Worm (Caenorhabditis elegans) whole organism, L1 larva: ENCODE results near the gene nep-26.

Experiments used
- C34B4.2 ChIP-seq: sonication (generic microtip); optimal IDR thresholded peaks from 2 replicates; lab custom pipeline; 2017; ENCODE audit warnings: mild to moderate bottlenecking, missing genetic modification characterization, missing compliant biosample characterization
- Y116A8C.19 ChIP-seq: sonication (generic microtip); optimal IDR thresholded peaks from 2 replicates; lab custom pipeline; 2016; ENCODE audit warnings: missing compliant biosample characterization, missing genetic modification characterization, borderline replicate concordance
- aly-2 ChIP-seq: fragments of 150-350 bp; optimal IDR thresholded peaks from 2 replicates; lab custom pipeline; 2014; ENCODE audit warnings: missing biosample characterization, missing genetic modification characterization
- ama-1 ChIP-seq: fragments of 150-350 bp; optimal IDR thresholded peaks from 2 replicates; lab custom pipeline; 2014
- blmp-1 ChIP-seq: fragments of 150-350 bp; optimal IDR thresholded peaks from 2 replicates; lab custom pipeline; 2014; ENCODE audit warnings: missing biosample characterization, missing genetic modification characterization
- ceh-88 ChIP-seq: fragments of 200-800 bp; sonication (Bioruptor generic); IDR thresholded peaks from 2 replicates; pipeline ENCODE4 v1.3.6; 2022; ENCODE audit warnings: missing genetic modification characterization, missing compliant biosample characterization
- ceh-90 ChIP-seq: sonication (generic microtip); optimal IDR thresholded peaks from 2 replicates; lab custom pipeline; 2016; ENCODE audit warnings: missing genetic modification characterization, missing compliant biosample characterization
- dpl-1 ChIP-seq, 3 experiments: fragments of 150-350 bp in 2 of 3; sonication (generic microtip) in 1 of 3; optimal IDR thresholded peaks; 2 replicates each; lab custom pipeline; 2014 to 2017; ENCODE audit warnings: missing biosample characterization in 3 of 3, missing genetic modification characterization in 3 of 3, missing genetic modification reagents in 3 of 3
- dsc-1 ChIP-seq: sonication (generic microtip); optimal IDR thresholded peaks from 2 replicates; lab custom pipeline; 2016; ENCODE audit warnings: mild to moderate bottlenecking, missing genetic modification characterization, missing compliant biosample characterization
- efl-1 ChIP-seq, 4 experiments: fragments of 150-350 bp; optimal IDR thresholded peaks in 3 of 4; peaks in 1 of 4; 1 replicate in 1 of 4; 2 replicates in 3 of 4; lab custom pipeline; 2014; ENCODE audit warnings: missing biosample characterization in 2 of 4, missing genetic modification characterization in 2 of 4, missing genetic modification reagents in 2 of 4
- egl-13 ChIP-seq: sonication (generic microtip); optimal IDR thresholded peaks from 2 replicates; lab custom pipeline; 2016; ENCODE audit warnings: missing genotype, missing genetic modification reagents, missing genetic modification characterization, missing compliant biosample characterization
- egl-27 ChIP-seq, 2 experiments: fragments of 150-350 bp in 1 of 2; sonication (generic microtip); optimal IDR thresholded peaks; 3 replicates each; lab custom pipeline; 2017 to 2018; ENCODE audit warnings: missing biosample characterization in 2 of 2, missing genetic modification characterization in 2 of 2, missing genetic modification reagents in 2 of 2
- elt-2 ChIP-seq: sonication (generic microtip); optimal IDR thresholded peaks from 2 replicates; lab custom pipeline; 2016; ENCODE audit warnings: missing genetic modification characterization, mild to moderate bottlenecking, inconsistent platforms, missing compliant biosample characterization, missing genetic modification reagents
- fkh-10 ChIP-seq: sonication (generic microtip); optimal IDR thresholded peaks from 2 replicates; lab custom pipeline; 2017; ENCODE audit warnings: missing biosample characterization, missing genetic modification reagents, missing genetic modification characterization
- fkh-8 ChIP-seq: sonication (generic microtip); optimal IDR thresholded peaks from 2 replicates; lab custom pipeline; 2016; ENCODE audit warnings: mild to moderate bottlenecking, missing genetic modification characterization, missing compliant biosample characterization
- fos-1 ChIP-seq: fragments of 150-350 bp; optimal IDR thresholded peaks from 2 replicates; lab custom pipeline; 2014; ENCODE audit warnings: missing biosample characterization, missing genetic modification characterization
- grh-1 ChIP-seq: fragments of 200-800 bp; sonication (Bioruptor generic); IDR thresholded peaks from 2 replicates; pipeline ENCODE4 v1.3.6; 2022; ENCODE audit warnings: missing genetic modification reagents, missing genetic modification characterization, missing compliant biosample characterization
- hlh-17 ChIP-seq: fragments of 200-800 bp; sonication (Bioruptor generic); optimal IDR thresholded peaks from 2 replicates; lab custom pipeline; 2018; ENCODE audit warnings: missing genetic modification characterization, mild to moderate bottlenecking, missing compliant biosample characterization, moderate library complexity, borderline replicate concordance
- irx-1 ChIP-seq: sonication (generic microtip); optimal IDR thresholded peaks from 2 replicates; lab custom pipeline; 2016; ENCODE audit warnings: missing genetic modification characterization, missing compliant biosample characterization
- lin-13 ChIP-seq: fragments of 150-350 bp; optimal IDR thresholded peaks from 2 replicates; lab custom pipeline; 2014; ENCODE audit warnings: missing biosample characterization, missing genetic modification reagents, missing genetic modification characterization
- lsy-2 ChIP-seq, 2 experiments: fragments of 150-350 bp; optimal IDR thresholded peaks; 2 replicates each; lab custom pipeline; 2014; ENCODE audit warnings: missing biosample characterization in 2 of 2, missing genetic modification characterization in 2 of 2
- mdl-1 ChIP-seq, 2 experiments: fragments of 150-350 bp; optimal IDR thresholded peaks; 2 replicates each; lab custom pipeline; 2014 to 2017; ENCODE audit warnings: missing biosample characterization in 2 of 2, missing genetic modification characterization in 2 of 2, inconsistent platforms in 1 of 2
- mef-2 ChIP-seq: fragments of 150-350 bp; optimal IDR thresholded peaks from 2 replicates; lab custom pipeline; 2014; ENCODE audit warnings: missing biosample characterization, missing genetic modification characterization
- mep-1 ChIP-seq: fragments of 150-350 bp; optimal IDR thresholded peaks from 2 replicates; lab custom pipeline; 2014; ENCODE audit warnings: missing biosample characterization, missing genetic modification characterization
- nhr-11 ChIP-seq: fragments of 150-350 bp; optimal IDR thresholded peaks from 2 replicates; lab custom pipeline; 2014; ENCODE audit warnings: missing biosample characterization, missing genetic modification characterization
- nhr-12 ChIP-seq: sonication (generic microtip); optimal IDR thresholded peaks from 2 replicates; lab custom pipeline; 2017; ENCODE audit warnings: missing biosample characterization, missing genetic modification characterization
- nhr-20 ChIP-seq: sonication (generic microtip); optimal IDR thresholded peaks from 2 replicates; lab custom pipeline; 2016; ENCODE audit warnings: mild to moderate bottlenecking, missing genetic modification characterization, missing compliant biosample characterization
- nhr-237 ChIP-seq: fragments of 150-350 bp; optimal IDR thresholded peaks from 2 replicates; lab custom pipeline; 2014; ENCODE audit warnings: missing biosample characterization, missing genetic modification characterization
- nhr-28 ChIP-seq: fragments of 150-350 bp; optimal IDR thresholded peaks from 2 replicates; lab custom pipeline; 2014; ENCODE audit warnings: missing biosample characterization, missing genetic modification characterization
- nhr-47 ChIP-seq: sonication (generic microtip); optimal IDR thresholded peaks from 2 replicates; lab custom pipeline; 2016; ENCODE audit warnings: mild to moderate bottlenecking, missing genetic modification characterization, moderate library complexity, missing compliant biosample characterization
- nhr-71 ChIP-seq: sonication (generic microtip); optimal IDR thresholded peaks from 2 replicates; lab custom pipeline; 2016; ENCODE audit warnings: mild to moderate bottlenecking, missing genetic modification characterization, moderate library complexity, missing compliant biosample characterization
- nhr-76 ChIP-seq: sonication (generic microtip); optimal IDR thresholded peaks from 2 replicates; lab custom pipeline; 2017; ENCODE audit warnings: missing biosample characterization, missing genetic modification characterization
- nhr-77 ChIP-seq: fragments of 150-350 bp; optimal IDR thresholded peaks from 2 replicates; lab custom pipeline; 2014; ENCODE audit warnings: missing biosample characterization, missing genetic modification characterization
- nhr-85 ChIP-seq: sonication (generic microtip); peaks from one replicate; lab custom pipeline; 2016; ENCODE audit warnings: missing genetic modification characterization, inconsistent platforms, missing compliant biosample characterization
- nhr-90 ChIP-seq: sonication (generic microtip); optimal IDR thresholded peaks from 2 replicates; lab custom pipeline; 2016; ENCODE audit warnings: mild to moderate bottlenecking, missing genetic modification characterization, missing compliant biosample characterization; ENCODE audit not compliant: poor library complexity
- pag-3 ChIP-seq: sonication (generic microtip); optimal IDR thresholded peaks from 2 replicates; lab custom pipeline; 2017; ENCODE audit warnings: missing genetic modification characterization, mild to moderate bottlenecking, missing compliant biosample characterization, antibody characterized with exemption, borderline replicate concordance; ENCODE audit not compliant: insufficient read depth
- pax-3 ChIP-seq: fragments of 200-800 bp; sonication (Bioruptor generic); optimal IDR thresholded peaks from 2 replicates; lab custom pipeline; 2018; ENCODE audit warnings: mild to moderate bottlenecking, missing genetic modification characterization, moderate library complexity, missing compliant biosample characterization
- pqm-1 ChIP-seq: sonication (generic microtip); optimal IDR thresholded peaks from 3 replicates; lab custom pipeline; 2017; ENCODE audit warnings: missing biosample characterization, missing genetic modification characterization
- rnt-1 ChIP-seq: sonication (generic microtip); optimal IDR thresholded peaks from 2 replicates; lab custom pipeline; 2016; ENCODE audit warnings: mild to moderate bottlenecking, missing genetic modification characterization, moderate library complexity, missing compliant biosample characterization
- skn-1 ChIP-seq: fragments of 150-350 bp; optimal IDR thresholded peaks from 2 replicates; lab custom pipeline; 2014; ENCODE audit warnings: missing biosample characterization, missing genetic modification characterization
- snu-23 ChIP-seq: sonication (generic microtip); optimal IDR thresholded peaks from 2 replicates; lab custom pipeline; 2016; ENCODE audit warnings: missing genetic modification characterization, missing compliant biosample characterization
- sox-4 ChIP-seq: sonication (generic microtip); optimal IDR thresholded peaks from 2 replicates; lab custom pipeline; 2016; ENCODE audit warnings: missing genetic modification characterization, missing compliant biosample characterization
- swsn-7 ChIP-seq: sonication (generic microtip); optimal IDR thresholded peaks from 2 replicates; lab custom pipeline; 2016; ENCODE audit warnings: missing genetic modification characterization, missing compliant biosample characterization
- xbp-1 ChIP-seq: sonication (generic microtip); optimal IDR thresholded peaks from 2 replicates; lab custom pipeline; 2016; ENCODE audit warnings: missing genetic modification characterization, missing compliant biosample characterization

The nep-26 gene

ce11 chrII:10316119-10316518 is 16.2 kb upstream of the nep-26 start, which contains the start of gene gcy-5:
Gene gcy-5, minus strand, starts transcription at chrII:10316219.
- TF ChIP-seq hlh-17 (GFP tag; lab: Kevin White, UChicago), result no peak
- no peak for TF ChIP-seq nhr-71
- TF ChIP-seq irx-1 (tag; lab: Kevin White, UChicago), result no peak
- no peak for TF ChIP-seq rnt-1 (tag; lab: Kevin White, UChicago)
- TF ChIP-seq xbp-1 (tag; lab: Kevin White, UChicago), result no peak
- no peak for TF ChIP-seq fkh-10 (GFP tag; lab: Kevin White, UChicago)
- no peak for TF ChIP-seq C34B4.2
- no peak for TF ChIP-seq mep-1 (tag; lab: Kevin White, UChicago)
- no peak for TF ChIP-seq Y116A8C.19 (tag; lab: Kevin White, UChicago)
- no peak for TF ChIP-seq elt-2
- no peak for TF ChIP-seq nhr-47 (tag; lab: Kevin White, UChicago)
- TF ChIP-seq nhr-12 (tag; lab: Kevin White, UChicago), result no peak
- no peak for TF ChIP-seq skn-1 (tag; lab: Kevin White, UChicago)
- no peak for TF ChIP-seq dpl-1 (GFP tag; optimal IDR thresholded peaks at IDR 0.05; lab: Kevin White, UChicago)
- no peak for TF ChIP-seq grh-1 (GFP tag; lab: Robert Waterston, UW)
- TF ChIP-seq egl-13 (tag; lab: Kevin White, UChicago), result no peak

ce11 chrII:10315252-10315651 is 15.3 kb upstream of the nep-26 start, which contains the start of gene idpp-8:
Gene idpp-8, plus strand, starts transcription at chrII:10315552.
- no peak for TF ChIP-seq pax-3 (tag; lab: Kevin White, UChicago)

- no peak for TF ChIP-seq lin-13
- TF ChIP-seq nhr-85 (tag; lab: Kevin White, UChicago), result peak; percentile 76
- no peak for TF ChIP-seq efl-1 (optimal IDR thresholded peaks at IDR 0.05; lab: Kevin White, UChicago)
- peak in 1 of 2 experiments; percentile 10 for TF ChIP-seq efl-1 (GFP tag; optimal IDR thresholded peaks at IDR 0.05 in 1 of 2; lab: Kevin White, UChicago)
Measured at ce11 chrII:10311973-10312372, 12.0 kb upstream of the nep-26 start, which contains the start of gene srlf-34. Gene srlf-34, plus strand, starts transcription at chrII:10312293.

ce11 chrII:10309337-10309736 is 9.4 kb upstream of the nep-26 start, which contains the start of gene ZK970.8:
Gene ZK970.8, plus strand, starts transcription at chrII:10309637.
- TF ChIP-seq lsy-2 (tag; optimal IDR thresholded peaks at IDR 0.05; lab: Kevin White, UChicago) (no peak), nhr-237 (no peak), egl-27 (tag; optimal IDR thresholded peaks at IDR 0.05; lab: Kevin White, UChicago) (no peak), pax-3 (tag; lab: Kevin White, UChicago) (no peak), ceh-90 (tag; lab: Kevin White, UChicago) (no peak), nhr-20 (tag; lab: Kevin White, UChicago) (no peak), fkh-8 (tag; lab: Kevin White, UChicago) (no peak), mef-2 (tag; lab: Kevin White, UChicago) (no peak), nhr-76 (no peak), nhr-90 (no peak), pqm-1 (tag; lab: Kevin White, UChicago) (no peak), nhr-71 (no peak), fos-1 (no peak), swsn-7 (tag; lab: Kevin White, UChicago) (no peak), nhr-12 (tag; lab: Kevin White, UChicago) (no peak), sox-4 (no peak), nhr-28 (tag; lab: Kevin White, UChicago) (no peak), nhr-11 (tag; lab: Kevin White, UChicago) (no peak), mep-1 (tag; lab: Kevin White, UChicago) (no peak), C34B4.2 (no peak)

ce11 chrII:10308726-10309125 is 8.8 kb upstream of the nep-26 start, which contains the start of gene gcy-4:
Gene gcy-4, minus strand, starts transcription at chrII:10308826.
- TF ChIP-seq blmp-1 (tag; lab: Kevin White, UChicago) (no peak), dsc-1 (tag; lab: Kevin White, UChicago) (no peak), pag-3 (tag; lab: Kevin White, UChicago) (no peak), nhr-11 (tag; lab: Kevin White, UChicago) (no peak), pqm-1 (tag; lab: Kevin White, UChicago) (no peak), mef-2 (tag; lab: Kevin White, UChicago) (no peak), lsy-2 (tag; optimal IDR thresholded peaks at IDR 0.05; lab: Kevin White, UChicago) (no peak), rnt-1 (tag; lab: Kevin White, UChicago) (no peak), mdl-1 (tag; optimal IDR thresholded peaks at IDR 0.05; lab: Kevin White, UChicago) (no peak), pax-3 (tag; lab: Kevin White, UChicago) (no peak), ama-1 (lab: Kevin White, UChicago) (no peak), snu-23 (GFP tag; lab: Kevin White, UChicago) (no peak), nhr-90 (no peak), fkh-8 (tag; lab: Kevin White, UChicago) (no peak), nhr-77 (no peak), aly-2 (tag; lab: Kevin White, UChicago) (no peak), ceh-90 (tag; lab: Kevin White, UChicago) (no peak), grh-1 (GFP tag; lab: Robert Waterston, UW) (no peak), ceh-88 (GFP tag; lab: Robert Waterston, UW) (no peak)
- TF ChIP-seq, all 84 proteins: peak for 0
